Worm (Caenorhabditis elegans) whole organism, late embryonic: ENCODE results near the gene vit-6.
A peak's percentile ranks its signal among the peaks of the same experiment; 100 is the strongest.

ENCODE experiments used
- C38D4.7 ChIP-seq: fragments of 200-800 bp; sonication (Bioruptor generic); optimal IDR thresholded peaks from 2 replicates; lab custom pipeline; 2018; ENCODE audit warnings: mild to moderate bottlenecking, missing genetic modification characterization, moderate library complexity, missing compliant biosample characterization
- F13H6.1 ChIP-seq: sonication (generic microtip); optimal IDR thresholded peaks from 2 replicates; lab custom pipeline; 2016; ENCODE audit warnings: missing genetic modification characterization, missing compliant biosample characterization
- T23F11.4 ChIP-seq: fragments of 200-800 bp; sonication (Bioruptor generic); optimal IDR thresholded peaks from 2 replicates; lab custom pipeline; 2018; ENCODE audit warnings: mild to moderate bottlenecking, missing genetic modification characterization, missing compliant biosample characterization
- Y22D7AL.16 ChIP-seq: sonication (generic microtip); optimal IDR thresholded peaks from 2 replicates; lab custom pipeline; 2016; ENCODE audit warnings: missing genetic modification characterization, missing compliant biosample characterization
- ahr-1 ChIP-seq: sonication (generic microtip); optimal IDR thresholded peaks from 2 replicates; lab custom pipeline; 2016; ENCODE audit warnings: missing genetic modification characterization, missing compliant biosample characterization
- ceh-14 ChIP-seq: sonication (generic microtip); optimal IDR thresholded peaks from 2 replicates; lab custom pipeline; 2016; ENCODE audit warnings: missing genotype, missing genetic modification characterization, missing compliant biosample characterization
- ceh-2 ChIP-seq: sonication (generic microtip); optimal IDR thresholded peaks from 2 replicates; lab custom pipeline; 2016; ENCODE audit warnings: missing genotype, missing genetic modification characterization, missing compliant biosample characterization
- ceh-22 ChIP-seq: sonication (generic microtip); optimal IDR thresholded peaks from 2 replicates; lab custom pipeline; 2017; ENCODE audit warnings: missing biosample characterization, missing genetic modification characterization
- ceh-24 ChIP-seq: sonication (generic microtip); optimal IDR thresholded peaks from 2 replicates; lab custom pipeline; 2016; ENCODE audit warnings: mild to moderate bottlenecking, missing genetic modification characterization, missing compliant biosample characterization
- ceh-30 ChIP-seq: fragments of 150-350 bp; optimal IDR thresholded peaks from 2 replicates; lab custom pipeline; 2014; ENCODE audit warnings: missing biosample characterization, missing genetic modification characterization
- ceh-31 ChIP-seq: sonication (generic microtip); optimal IDR thresholded peaks from 2 replicates; lab custom pipeline; 2016; ENCODE audit warnings: missing genetic modification characterization, missing compliant biosample characterization
- ceh-34 ChIP-seq: sonication (generic microtip); optimal IDR thresholded peaks from 2 replicates; lab custom pipeline; 2016; ENCODE audit warnings: mild to moderate bottlenecking, missing genetic modification characterization, missing compliant biosample characterization
- ceh-45 ChIP-seq: fragments of 200-800 bp; sonication (Bioruptor generic); IDR thresholded peaks from 2 replicates; pipeline ENCODE4 v1.3.6; 2022; ENCODE audit warnings: missing genetic modification reagents, missing genetic modification characterization, missing compliant biosample characterization
- ceh-48 ChIP-seq: sonication (generic microtip); optimal IDR thresholded peaks from 2 replicates; lab custom pipeline; 2016; ENCODE audit warnings: missing genetic modification characterization, inconsistent platforms, missing compliant biosample characterization
- ceh-9 ChIP-seq: sonication (generic microtip); optimal IDR thresholded peaks from 2 replicates; lab custom pipeline; 2016; ENCODE audit warnings: mild to moderate bottlenecking, missing genetic modification characterization, inconsistent platforms, missing compliant biosample characterization
- che-1 ChIP-seq: sonication (generic microtip); optimal IDR thresholded peaks from 2 replicates; lab custom pipeline; 2016; ENCODE audit warnings: mild to moderate bottlenecking, missing genetic modification characterization, missing compliant biosample characterization
- dmd-4 ChIP-seq: sonication (generic microtip); optimal IDR thresholded peaks from 2 replicates; lab custom pipeline; 2016; ENCODE audit warnings: borderline replicate concordance, missing genetic modification characterization, missing compliant biosample characterization
- dve-1 ChIP-seq: sonication (generic microtip); optimal IDR thresholded peaks from 2 replicates; lab custom pipeline; 2017; ENCODE audit warnings: antibody characterized with exemption, mild to moderate bottlenecking, missing genetic modification characterization, missing compliant biosample characterization
- elt-4 ChIP-seq: sonication (generic microtip); optimal IDR thresholded peaks from 2 replicates; lab custom pipeline; 2016; ENCODE audit warnings: missing genetic modification characterization, missing compliant biosample characterization
- ets-4 ChIP-seq: sonication (generic microtip); optimal IDR thresholded peaks from 2 replicates; lab custom pipeline; 2016; ENCODE audit warnings: missing genetic modification characterization, missing compliant biosample characterization
- fkh-10 ChIP-seq: fragments of 150-350 bp; optimal IDR thresholded peaks from 2 replicates; lab custom pipeline; 2014; ENCODE audit warnings: missing biosample characterization, missing genetic modification reagents, missing genetic modification characterization
- fkh-6 ChIP-seq: sonication (generic microtip); optimal IDR thresholded peaks from 2 replicates; lab custom pipeline; 2016; ENCODE audit warnings: missing genetic modification characterization, missing compliant biosample characterization
- gmeb-2 ChIP-seq: sonication (generic microtip); optimal IDR thresholded peaks from 2 replicates; lab custom pipeline; 2016; ENCODE audit warnings: missing genetic modification characterization, inconsistent platforms, missing compliant biosample characterization
- hlh-30 ChIP-seq: sonication (generic microtip); optimal IDR thresholded peaks from 2 replicates; lab custom pipeline; 2017; ENCODE audit warnings: antibody characterized with exemption, missing genetic modification characterization, missing compliant biosample characterization; ENCODE audit not compliant: insufficient read depth
- lim-6 ChIP-seq: sonication (generic microtip); optimal IDR thresholded peaks from 2 replicates; lab custom pipeline; 2016; ENCODE audit warnings: missing genetic modification characterization, missing compliant biosample characterization
- lin-11 ChIP-seq: fragments of 200-800 bp; sonication (Bioruptor generic); optimal IDR thresholded peaks from 2 replicates; lab custom pipeline; 2018; ENCODE audit warnings: mild to moderate bottlenecking, missing genetic modification characterization, missing compliant biosample characterization
- madf-2 ChIP-seq: sonication (generic microtip); optimal IDR thresholded peaks from 2 replicates; lab custom pipeline; 2017; ENCODE audit warnings: missing genetic modification characterization, missing compliant biosample characterization
- mec-3 ChIP-seq: sonication (generic microtip); optimal IDR thresholded peaks from 2 replicates; lab custom pipeline; 2016; ENCODE audit warnings: borderline replicate concordance, missing genetic modification characterization, missing compliant biosample characterization
- nhr-232 ChIP-seq: sonication (generic microtip); optimal IDR thresholded peaks from 2 replicates; lab custom pipeline; 2016; ENCODE audit warnings: missing genetic modification characterization, missing compliant biosample characterization
- npax-4 ChIP-seq: sonication (generic microtip); optimal IDR thresholded peaks from 2 replicates; lab custom pipeline; 2016; ENCODE audit warnings: missing genetic modification characterization, missing compliant biosample characterization
- pag-3 ChIP-seq: sonication (generic microtip); optimal IDR thresholded peaks from 2 replicates; lab custom pipeline; 2016; ENCODE audit warnings: missing compliant biosample characterization, missing genetic modification characterization, borderline replicate concordance
- pat-9 ChIP-seq: fragments of 200-800 bp; sonication (Bioruptor generic); optimal IDR thresholded peaks from 2 replicates; lab custom pipeline; 2018; ENCODE audit warnings: mild to moderate bottlenecking, missing genetic modification characterization, moderate library complexity, missing compliant biosample characterization
- pha-2 ChIP-seq: sonication (generic microtip); optimal IDR thresholded peaks from 2 replicates; lab custom pipeline; 2017; ENCODE audit warnings: mild to moderate bottlenecking, missing genetic modification characterization, missing compliant biosample characterization
- pqm-1 ChIP-seq: sonication (generic microtip); optimal IDR thresholded peaks from 2 replicates; lab custom pipeline; 2016; ENCODE audit warnings: missing genetic modification characterization, missing compliant biosample characterization
- sdc-2 ChIP-seq: sonication (generic microtip); optimal IDR thresholded peaks from 2 replicates; lab custom pipeline; 2016; ENCODE audit warnings: missing genotype, missing genetic modification characterization, missing compliant biosample characterization
- syd-9 ChIP-seq: sonication (generic microtip); optimal IDR thresholded peaks from 2 replicates; lab custom pipeline; 2016; ENCODE audit warnings: mild to moderate bottlenecking, missing genetic modification characterization, moderate library complexity, missing compliant biosample characterization
- tbx-2 ChIP-seq: sonication (generic microtip); optimal IDR thresholded peaks from 2 replicates; lab custom pipeline; 2016; ENCODE audit warnings: missing genetic modification characterization, missing compliant biosample characterization
- tbx-7 ChIP-seq: sonication (generic microtip); optimal IDR thresholded peaks from 2 replicates; lab custom pipeline; 2016; ENCODE audit warnings: missing genotype, missing genetic modification characterization, missing compliant biosample characterization
- unc-3 ChIP-seq, 2 experiments: fragments of 200-800 bp in 1 of 2; sonication (Bioruptor generic) in 1 of 2; sonication (generic microtip) in 1 of 2; conservative IDR thresholded peaks in 1 of 2; optimal IDR thresholded peaks in 1 of 2; 2 replicates each; pipeline versions ENCODE4 v1.3.6 to Lab custom; 2016 to 2022; ENCODE audit warnings: missing compliant biosample characterization in 2 of 2, missing genetic modification characterization in 2 of 2, missing genetic modification reagents in 1 of 2
- unc-42 ChIP-seq: sonication (generic microtip); optimal IDR thresholded peaks from 2 replicates; lab custom pipeline; 2016; ENCODE audit warnings: missing genotype, missing genetic modification characterization, missing compliant biosample characterization
- unc-55 ChIP-seq: sonication (generic microtip); optimal IDR thresholded peaks from 2 replicates; lab custom pipeline; 2017; ENCODE audit warnings: missing biosample characterization, missing genetic modification reagents, missing genetic modification characterization
- zip-5 ChIP-seq: sonication (generic microtip); optimal IDR thresholded peaks from 2 replicates; lab custom pipeline; 2016; ENCODE audit warnings: missing genetic modification characterization, missing compliant biosample characterization

vit-6 gene

DNA sequence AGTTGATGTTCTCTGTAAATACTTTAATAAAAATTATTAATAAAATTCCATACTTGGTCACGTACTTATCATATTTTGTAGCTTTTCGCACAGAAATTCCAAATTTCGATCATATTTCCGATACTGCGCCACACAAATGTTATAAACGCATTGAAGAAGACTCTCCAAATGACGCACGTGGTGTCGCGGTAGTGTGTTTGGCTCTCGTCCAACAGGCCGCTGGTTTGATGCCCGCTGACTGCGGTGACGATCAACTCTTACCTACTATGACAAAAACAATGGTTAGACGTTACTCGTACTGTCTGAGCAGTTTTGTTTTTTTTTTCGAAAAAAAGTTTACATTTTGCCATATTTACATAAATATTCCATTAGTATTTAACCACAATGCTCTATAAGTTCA is 8.1 kb upstream of the vit-6 start (continued):
- peak; percentile 89 for TF ChIP-seq ceh-14 (tag; lab: Kevin White, UChicago)
- peak; percentile 88 for TF ChIP-seq zip-5 (tag; lab: Kevin White, UChicago)
- peak; percentile 88 for TF ChIP-seq F13H6.1 (tag; lab: Kevin White, UChicago)
- TF ChIP-seq pat-9 (tag; lab: Kevin White, UChicago) = peak; percentile 95
- peak; percentile 93 for TF ChIP-seq T23F11.4
- peak; percentile 87 for TF ChIP-seq hlh-30
- peak; percentile 82 for TF ChIP-seq ahr-1 (tag; lab: Kevin White, UChicago)
- TF ChIP-seq ceh-24 (tag; lab: Kevin White, UChicago) = peak; percentile 89
- peak; percentile 73 for TF ChIP-seq ceh-31 (tag; lab: Kevin White, UChicago)
- peak; percentile 43 for TF ChIP-seq ets-4 (tag; lab: Kevin White, UChicago)
- TF ChIP-seq syd-9 (tag; lab: Kevin White, UChicago) = peak; percentile 90
- TF ChIP-seq lin-11 (tag; lab: Kevin White, UChicago) = peak; percentile 95
- peak; percentile 84 for TF ChIP-seq dmd-4 (tag; lab: Kevin White, UChicago)
- TF ChIP-seq npax-4 (tag; lab: Kevin White, UChicago) = peak; percentile 88
- peak; percentile 92 for TF ChIP-seq ceh-48 (tag; lab: Kevin White, UChicago)
- TF ChIP-seq Y22D7AL.16 = peak; percentile 96
- TF ChIP-seq pag-3 (tag; lab: Kevin White, UChicago) = peak; percentile 72
- TF ChIP-seq fkh-6 (tag; lab: Kevin White, UChicago) = peak; percentile 93
- peak; percentile 95 for TF ChIP-seq che-1 (tag; lab: Kevin White, UChicago)
- peak; percentile 43 for TF ChIP-seq unc-42
- peak; percentile 86 for TF ChIP-seq ceh-45
- peak; percentile 94 for TF ChIP-seq C38D4.7 (GFP tag; lab: Kevin White, UChicago)
- peak; percentile 53 for TF ChIP-seq ceh-30 (tag; lab: Kevin White, UChicago)
- no peak for TF ChIP-seq unc-55 (GFP tag; lab: Kevin White, UChicago)
- TF ChIP-seq nhr-232 (tag; lab: Kevin White, UChicago) = peak; percentile 88
- peak; percentile 60 for TF ChIP-seq tbx-7
- peak; percentile 93 for TF ChIP-seq tbx-2 (tag; lab: Kevin White, UChicago)

DNA sequence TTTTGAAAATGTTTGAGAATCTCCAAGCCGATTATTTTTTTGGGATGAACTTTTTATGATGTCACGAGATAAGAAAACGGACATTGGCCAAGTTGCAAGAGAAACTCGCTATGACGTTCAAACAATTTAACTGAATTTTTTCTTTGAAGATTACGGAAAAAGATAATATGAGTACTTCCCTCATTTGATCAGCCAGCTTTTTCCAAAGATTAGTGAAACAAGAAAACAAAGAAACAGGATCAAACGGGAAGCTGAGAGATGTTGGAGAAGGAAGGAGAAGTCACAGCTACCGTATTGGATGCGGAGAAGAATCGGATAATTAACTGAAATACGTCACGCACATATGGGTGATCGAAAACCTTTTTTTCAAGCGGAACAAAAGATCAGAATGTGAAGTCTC is 6.8 kb upstream of the vit-6 start:
- no peak for TF ChIP-seq ahr-1 (tag; lab: Kevin White, UChicago)
- no peak for TF ChIP-seq unc-3 (GFP tag; conservative IDR thresholded peaks at IDR 0.05; lab: Robert Waterston, UW)
- TF ChIP-seq unc-3 (tag; optimal IDR thresholded peaks at IDR 0.05; lab: Kevin White, UChicago) = no peak
- no peak for TF ChIP-seq ceh-2 (tag; lab: Kevin White, UChicago)
- no peak for TF ChIP-seq npax-4 (tag; lab: Kevin White, UChicago)
- TF ChIP-seq lin-11 (tag; lab: Kevin White, UChicago) = no peak
- no peak for TF ChIP-seq nhr-232 (tag; lab: Kevin White, UChicago)
- TF ChIP-seq Y22D7AL.16 = no peak
- TF ChIP-seq ceh-45 = no peak
- TF ChIP-seq ceh-22 = no peak
- no peak for TF ChIP-seq sdc-2

DNA sequence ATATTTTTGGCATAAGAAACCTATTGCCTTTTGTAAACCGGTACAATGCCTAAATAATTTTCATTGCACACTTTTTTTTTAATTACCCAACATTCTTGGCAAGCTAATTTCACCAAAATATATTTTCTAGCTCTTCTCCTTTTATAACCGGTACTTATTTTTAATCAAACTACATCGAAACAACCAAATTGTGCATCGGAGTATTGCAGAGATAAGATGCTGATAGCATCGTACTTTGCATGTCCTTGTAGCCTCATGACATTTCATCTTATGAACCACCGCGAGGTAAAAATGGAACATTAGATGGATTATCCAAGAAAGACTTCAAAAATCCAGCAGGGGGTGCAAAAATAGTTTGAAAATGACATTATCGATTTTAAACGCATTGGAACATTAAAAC is 5.7 kb upstream of the vit-6 start:
- TF ChIP-seq pqm-1 (tag; lab: Kevin White, UChicago) = no peak
- no peak for TF ChIP-seq madf-2 (tag; lab: Kevin White, UChicago)
- TF ChIP-seq lim-6 (tag; lab: Kevin White, UChicago) = no peak
- no peak for TF ChIP-seq T23F11.4
- TF ChIP-seq mec-3 = no peak
- no peak for TF ChIP-seq nhr-232 (tag; lab: Kevin White, UChicago)
- TF ChIP-seq ceh-30 (tag; lab: Kevin White, UChicago) = no peak
- no peak for TF ChIP-seq gmeb-2
- no peak for TF ChIP-seq ceh-9 (tag; lab: Kevin White, UChicago)
- no peak for TF ChIP-seq elt-4 (tag; lab: Kevin White, UChicago)
- TF ChIP-seq npax-4 (tag; lab: Kevin White, UChicago) = no peak
- TF ChIP-seq fkh-10 (GFP tag; lab: Kevin White, UChicago) = no peak
- no peak for TF ChIP-seq tbx-2 (tag; lab: Kevin White, UChicago)
- no peak for TF ChIP-seq ceh-2 (tag; lab: Kevin White, UChicago)
- no peak for TF ChIP-seq lin-11 (tag; lab: Kevin White, UChicago)
- no peak for TF ChIP-seq dve-1
- no peak for TF ChIP-seq ceh-14 (tag; lab: Kevin White, UChicago)
- no peak for TF ChIP-seq syd-9 (tag; lab: Kevin White, UChicago)
- TF ChIP-seq pha-2 (tag; lab: Kevin White, UChicago) = no peak
- TF ChIP-seq ceh-34 (tag; lab: Kevin White, UChicago) = no peak
